Fruit fly (Drosophila melanogaster): ENCODE data around the gene CG17564.

DNA sequence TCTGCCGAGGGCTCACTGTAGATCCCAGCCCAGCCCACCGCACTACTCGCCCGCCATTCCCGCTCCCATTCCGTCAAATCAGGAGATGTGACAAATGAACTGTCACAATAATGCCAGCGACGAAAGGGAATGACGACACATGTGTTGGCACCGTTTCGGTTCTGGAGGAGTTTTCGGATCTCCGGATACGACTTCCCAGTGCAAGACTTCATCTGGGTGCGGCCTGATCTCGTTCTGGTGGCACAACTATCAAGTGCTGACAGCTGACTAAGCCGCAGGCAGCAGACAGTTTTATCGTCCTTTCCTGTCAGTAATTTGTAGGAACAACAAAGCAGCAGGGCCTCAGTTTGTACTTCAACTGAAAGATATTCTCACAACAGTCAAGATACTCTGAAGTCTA is 23.0 kb upstream of the CG17564 start:
- no peak for TF ChIP-seq pan (optimal IDR thresholded peaks at IDR 0.05)
- TF ChIP-seq psq (optimal IDR thresholded peaks at IDR 0.05) = no peak
- no peak for TF ChIP-seq Dll (optimal IDR thresholded peaks at IDR 0.05)
- TF ChIP-seq CG8478 (optimal IDR thresholded peaks at IDR 0.05) = no peak
- TF ChIP-seq usp (GFP tag; optimal IDR thresholded peaks at IDR 0.05) = no peak
- TF ChIP-seq EcR (GFP tag; optimal IDR thresholded peaks at IDR 0.05) = no peak
